Worm (Caenorhabditis elegans): Measurements from ENCODE around the gene gana-1.

The gana-1 gene

ce11 chrV:12086934-12087333 lies at the start of gene gana-1:
Gene gana-1, plus strand, starts transcription at chrV:12087234.
- TF ChIP-seq ahr-1 (tag; optimal IDR thresholded peaks at IDR 0.05) (no peak), ceh-2 (tag; optimal IDR thresholded peaks at IDR 0.05) (no peak), sox-2 (GFP tag; IDR thresholded peaks at IDR 0.05) (no peak), ceh-19 (GFP tag; optimal IDR thresholded peaks at IDR 0.05) (no peak), pha-4 (tag; optimal IDR thresholded peaks at IDR 0.05) (no peak), ceh-6 (GFP tag; optimal IDR thresholded peaks at IDR 0.05) (no peak), pqm-1 (tag; optimal IDR thresholded peaks at IDR 0.05) (no peak), hlh-6 (tag; optimal IDR thresholded peaks at IDR 0.05) (no peak)

- no peak for TF ChIP-seq pqm-1 (tag; optimal IDR thresholded peaks at IDR 0.05)
- no peak for TF ChIP-seq ahr-1 (tag; optimal IDR thresholded peaks at IDR 0.05)
- no peak for TF ChIP-seq syd-9 (tag; optimal IDR thresholded peaks at IDR 0.05)
- no peak for TF ChIP-seq C38D4.7 (GFP tag; optimal IDR thresholded peaks at IDR 0.05)
- no peak for TF ChIP-seq fax-1 (tag; optimal IDR thresholded peaks at IDR 0.05)
- no peak for TF ChIP-seq odd-2 (tag; optimal IDR thresholded peaks at IDR 0.05)
- TF ChIP-seq sdc-2 (tag; optimal IDR thresholded peaks at IDR 0.05) = no peak
- no peak for TF ChIP-seq ceh-48 (tag; optimal IDR thresholded peaks at IDR 0.05)
- TF ChIP-seq unc-42 (tag; optimal IDR thresholded peaks at IDR 0.05) = no peak
- no peak for TF ChIP-seq hlh-13 (GFP tag; optimal IDR thresholded peaks at IDR 0.05)
Measured at ce11 chrV:12037889-12038288, 49.1 kb upstream of the gana-1 start.

DNA sequence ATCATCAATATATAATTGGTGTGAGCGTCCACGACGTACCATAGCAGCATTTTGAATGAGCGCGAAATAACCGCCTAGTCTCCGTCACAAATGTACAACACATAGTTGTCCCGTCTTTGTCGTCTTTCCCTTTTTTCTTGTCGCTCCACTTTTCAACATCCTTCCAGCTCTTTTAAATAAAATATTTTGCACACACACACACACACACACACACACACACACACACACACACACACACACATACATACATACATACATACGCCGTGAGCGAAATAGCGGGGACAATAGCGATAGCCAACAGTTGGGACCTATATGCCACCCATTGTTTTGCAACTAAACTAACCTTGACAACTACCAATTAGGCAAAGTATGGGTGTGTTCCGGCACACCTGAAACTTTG lies 48.7 kb upstream of the gana-1 start:
- TF ChIP-seq unc-55 (GFP tag; optimal IDR thresholded peaks at IDR 0.05) (no peak), sox-2 (GFP tag; IDR thresholded peaks at IDR 0.05) (peak; percentile 4; the same call in 1 of the 2 replicates)

DNA sequence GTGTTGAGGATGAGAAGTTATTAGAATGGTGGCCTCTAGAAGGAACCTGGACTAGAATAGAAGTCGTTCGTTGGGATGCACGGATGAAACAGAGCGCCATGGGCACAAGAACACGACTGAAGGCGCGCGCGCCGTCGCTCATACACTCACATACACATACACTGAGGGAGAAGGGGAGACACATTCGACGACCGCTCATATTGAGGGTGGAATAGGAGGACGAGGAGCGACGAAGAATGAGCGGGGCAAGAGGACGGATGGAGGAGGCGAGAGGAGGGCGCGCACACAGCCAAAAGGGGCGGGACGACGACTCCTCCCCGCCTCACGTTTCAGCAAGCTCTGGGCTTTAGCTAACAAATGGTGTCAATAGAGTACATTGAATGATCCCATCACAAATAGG lies 48.3 kb upstream of the gana-1 start:
- no peak for TF ChIP-seq ama-1 (optimal IDR thresholded peaks at IDR 0.05)
- no peak for TF ChIP-seq ets-4 (tag; optimal IDR thresholded peaks at IDR 0.05)
- TF ChIP-seq K09A11.1 (tag; optimal IDR thresholded peaks at IDR 0.05; ENCODE audit: insufficient read depth) = no peak
- TF ChIP-seq ceh-19 (GFP tag; optimal IDR thresholded peaks at IDR 0.05) = no peak
- TF ChIP-seq pqm-1 (tag; optimal IDR thresholded peaks at IDR 0.05) = no peak
- no peak for TF ChIP-seq fax-1 (tag; optimal IDR thresholded peaks at IDR 0.05)
- peak; percentile 65 for TF ChIP-seq tbx-2 (tag; optimal IDR thresholded peaks at IDR 0.05)
- TF ChIP-seq dmd-4 (tag; optimal IDR thresholded peaks at IDR 0.05; ENCODE audit: borderline replicate concordance) = no peak
- no peak for TF ChIP-seq hlh-30 (tag; optimal IDR thresholded peaks at IDR 0.05; ENCODE audit: insufficient read depth)
- no peak for TF ChIP-seq ceh-9 (tag; optimal IDR thresholded peaks at IDR 0.05)
- no peak for TF ChIP-seq nhr-11 (tag; optimal IDR thresholded peaks at IDR 0.05)
- TF ChIP-seq pros-1 (tag; optimal IDR thresholded peaks at IDR 0.05) = peak; percentile 46
- TF ChIP-seq sdc-2 (tag; optimal IDR thresholded peaks at IDR 0.05) = peak; percentile 56
- no peak for TF ChIP-seq tbx-7 (tag; optimal IDR thresholded peaks at IDR 0.05)
- TF ChIP-seq C08G9.2 (tag; optimal IDR thresholded peaks at IDR 0.05) = peak; percentile 34
- no peak for TF ChIP-seq eyg-1 (tag; optimal IDR thresholded peaks at IDR 0.05)
- no peak for TF ChIP-seq madf-2 (tag; optimal IDR thresholded peaks at IDR 0.05)
- no peak for TF ChIP-seq dve-1 (tag; optimal IDR thresholded peaks at IDR 0.05)
- peak; percentile 25 for TF ChIP-seq ref-2 (tag; optimal IDR thresholded peaks at IDR 0.05)
- TF ChIP-seq fkh-10 (GFP tag; optimal IDR thresholded peaks at IDR 0.05) = no peak
- TF ChIP-seq T23F11.4 (GFP tag; optimal IDR thresholded peaks at IDR 0.05) = no peak
- TF ChIP-seq ttx-3 (tag; optimal IDR thresholded peaks at IDR 0.05) = no peak
- TF ChIP-seq hlh-6 (tag; optimal IDR thresholded peaks at IDR 0.05) = peak; percentile 26
- no peak for TF ChIP-seq pat-9 (tag; optimal IDR thresholded peaks at IDR 0.05)
- no peak for TF ChIP-seq nhr-232 (tag; optimal IDR thresholded peaks at IDR 0.05)
- TF ChIP-seq ceh-14 (tag; optimal IDR thresholded peaks at IDR 0.05) = no peak
- TF ChIP-seq fkh-6 (tag; optimal IDR thresholded peaks at IDR 0.05) = no peak
- TF ChIP-seq lin-11 (tag; optimal IDR thresholded peaks at IDR 0.05) = no peak
- TF ChIP-seq unc-42 (tag; optimal IDR thresholded peaks at IDR 0.05) = no peak
- no peak for TF ChIP-seq hlh-15 (tag; optimal IDR thresholded peaks at IDR 0.05)
- peak; percentile 33 for TF ChIP-seq F13H6.1 (tag; optimal IDR thresholded peaks at IDR 0.05)
- TF ChIP-seq ceh-24 (tag; optimal IDR thresholded peaks at IDR 0.05) = no peak
- TF ChIP-seq sox-4 (tag; optimal IDR thresholded peaks at IDR 0.05) = no peak
- no peak for TF ChIP-seq ceh-6 (GFP tag; optimal IDR thresholded peaks at IDR 0.05)
- peak; percentile 37 for TF ChIP-seq ceh-34 (tag; optimal IDR thresholded peaks at IDR 0.05)
- TF ChIP-seq ceh-31 (tag; optimal IDR thresholded peaks at IDR 0.05) = peak; percentile 44
- TF ChIP-seq lim-6 (tag; optimal IDR thresholded peaks at IDR 0.05) = no peak
- TF ChIP-seq syd-9 (tag; optimal IDR thresholded peaks at IDR 0.05) = peak; percentile 51
